Fruit fly (Drosophila melanogaster): Measurements from ENCODE around the gene CG42588.

Gene CG42588

dm6 chr3L:12772740-12773686, 41.0 kb upstream of the CG42588 start, which contains the start of gene Hip1 (continued):
- TF ChIP-seq pum (GFP tag; optimal IDR thresholded peaks at IDR 0.05): no peak
- TF ChIP-seq CG6272 (GFP tag; IDR thresholded peaks at IDR 0.05): no peak
- peak; percentile 66; the same call in 1 of the 3 replicates for TF ChIP-seq hb (GFP tag; IDR thresholded peaks at IDR 0.05; ENCODE audit: partially characterized antibody)
- TF ChIP-seq CG6689 (GFP tag; IDR thresholded peaks at IDR 0.05): no peak
- TF ChIP-seq CG4282 (GFP tag; optimal IDR thresholded peaks at IDR 0.05): no peak
- no peak for TF ChIP-seq Usf (GFP tag; optimal IDR thresholded peaks at IDR 0.05)
- no peak for TF ChIP-seq NK7.1 (GFP tag; optimal IDR thresholded peaks at IDR 0.05)
- TF ChIP-seq CG42726 (GFP tag; IDR thresholded peaks at IDR 0.05; ENCODE audit: partially characterized antibody): peak; percentile 84
- TF ChIP-seq Sin3A (optimal IDR thresholded peaks at IDR 0.05): peak; percentile 13
- TF ChIP-seq CG12769 (tag; optimal IDR thresholded peaks at IDR 0.05): no peak
- no peak for TF ChIP-seq sens (GFP tag)
- peak; percentile 80 for TF ChIP-seq CG16813 (GFP tag; IDR thresholded peaks at IDR 0.05; ENCODE audit: partially characterized antibody)
- TF ChIP-seq ewg (GFP tag; optimal IDR thresholded peaks at IDR 0.05): no peak
- no peak for TF ChIP-seq Dfd (GFP tag; optimal IDR thresholded peaks at IDR 0.05)
- no peak for TF ChIP-seq CG15073 (GFP tag; optimal IDR thresholded peaks at IDR 0.05)
- no peak for TF ChIP-seq CG13775 (GFP tag; optimal IDR thresholded peaks at IDR 0.05)
- no peak for TF ChIP-seq ken (GFP tag; IDR thresholded peaks at IDR 0.05)
- no peak for TF ChIP-seq luna (GFP tag; optimal IDR thresholded peaks at IDR 0.05)
- no peak for TF ChIP-seq CG14441 (GFP tag; IDR thresholded peaks at IDR 0.05)
- no peak for TF ChIP-seq dmrt99B (tag; optimal IDR thresholded peaks at IDR 0.05)
- TF ChIP-seq CG31365 (tag; optimal IDR thresholded peaks at IDR 0.05): no peak
- TF ChIP-seq chif (GFP tag; optimal IDR thresholded peaks at IDR 0.05): no peak
- peak; percentile 93 for TF ChIP-seq CG3838 (GFP tag; optimal IDR thresholded peaks at IDR 0.05)
- TF ChIP-seq ERR (GFP tag; optimal IDR thresholded peaks at IDR 0.05): no peak
- TF ChIP-seq unc-4 (GFP tag; IDR thresholded peaks at IDR 0.05; ENCODE audit: partially characterized antibody): peak; percentile 91
- no peak for TF ChIP-seq disco-r (GFP tag; optimal IDR thresholded peaks at IDR 0.05)
- peak; percentile 70 for TF ChIP-seq pzg (GFP tag; optimal IDR thresholded peaks at IDR 0.05)
- peak in 1 of 2 experiments; percentile 7 for TF ChIP-seq crp (GFP tag; optimal IDR thresholded peaks at IDR 0.05)

dm6 chr3L:12778616-12779015, 35.4 kb upstream of the CG42588 start, which contains the start of gene CG32106:
Gene CG32106 (minus strand): TSS chr3L:12778716.
- TF ChIP-seq shn (GFP tag; optimal IDR thresholded peaks at IDR 0.05) (no peak), sna (GFP tag; IDR thresholded peaks at IDR 0.05; ENCODE audit: partially characterized antibody) (no peak), Tbp (GFP tag; optimal IDR thresholded peaks at IDR 0.05) (no peak), ttk (GFP tag; IDR thresholded peaks at IDR 0.05) (no peak), p53 (GFP tag; optimal IDR thresholded peaks at IDR 0.05) (no peak), tio (GFP tag; optimal IDR thresholded peaks at IDR 0.05) (no peak), knrl (GFP tag; IDR thresholded peaks at IDR 0.05; ENCODE audit: partially characterized antibody) (no peak), CG1832 (GFP tag; optimal IDR thresholded peaks at IDR 0.05) (no peak), CG8281 (tag; optimal IDR thresholded peaks at IDR 0.05) (no peak), CG4854 (GFP tag; optimal IDR thresholded peaks at IDR 0.05) (no peak), CG2120 (GFP tag; optimal IDR thresholded peaks at IDR 0.05) (no peak), seq (GFP tag; IDR thresholded peaks at IDR 0.05) (no peak), Kr (GFP tag; optimal IDR thresholded peaks at IDR 0.05) (no peak), gsb (GFP tag; IDR thresholded peaks at IDR 0.05) (no peak), ase (GFP tag; IDR thresholded peaks at IDR 0.05) (no peak), dati (GFP tag; IDR thresholded peaks at IDR 0.05) (no peak), bigmax (GFP tag; optimal IDR thresholded peaks at IDR 0.05) (no peak), E2f2 (GFP tag; IDR thresholded peaks at IDR 0.05) (no peak)
